Worm (Caenorhabditis elegans): ENCODE data around the gene D1005.4.

- TF ChIP-seq hpl-2 (GFP tag; optimal IDR thresholded peaks at IDR 0.05), result no peak
- no peak for TF ChIP-seq unc-30 (tag; optimal IDR thresholded peaks at IDR 0.05)
- TF ChIP-seq snu-23 (GFP tag; optimal IDR thresholded peaks at IDR 0.05), result no peak
- no peak for TF ChIP-seq ama-1 (optimal IDR thresholded peaks at IDR 0.05)
- no peak for TF ChIP-seq fos-1 (tag; optimal IDR thresholded peaks at IDR 0.05)
- TF ChIP-seq grh-1 (GFP tag; IDR thresholded peaks at IDR 0.05), result no peak
- no peak for TF ChIP-seq ztf-11 (tag; optimal IDR thresholded peaks at IDR 0.05)
- TF ChIP-seq pax-3 (tag; optimal IDR thresholded peaks at IDR 0.05), result no peak
- TF ChIP-seq egl-27 (tag; optimal IDR thresholded peaks at IDR 0.05), result no peak
- TF ChIP-seq ceh-82 (tag; optimal IDR thresholded peaks at IDR 0.05), result no peak
- TF ChIP-seq nhr-77 (tag; optimal IDR thresholded peaks at IDR 0.05), result no peak
- no peak for TF ChIP-seq rnt-1 (tag; optimal IDR thresholded peaks at IDR 0.05)
Observed at ce11 chrX:1521387-1521786, 35.8 kb upstream of the D1005.4 start, which contains the start of gene toca-1.

Measured in whole organism, L1 larva.